Worm (Caenorhabditis elegans): ENCODE data around the gene C10E2.5.

DNA sequence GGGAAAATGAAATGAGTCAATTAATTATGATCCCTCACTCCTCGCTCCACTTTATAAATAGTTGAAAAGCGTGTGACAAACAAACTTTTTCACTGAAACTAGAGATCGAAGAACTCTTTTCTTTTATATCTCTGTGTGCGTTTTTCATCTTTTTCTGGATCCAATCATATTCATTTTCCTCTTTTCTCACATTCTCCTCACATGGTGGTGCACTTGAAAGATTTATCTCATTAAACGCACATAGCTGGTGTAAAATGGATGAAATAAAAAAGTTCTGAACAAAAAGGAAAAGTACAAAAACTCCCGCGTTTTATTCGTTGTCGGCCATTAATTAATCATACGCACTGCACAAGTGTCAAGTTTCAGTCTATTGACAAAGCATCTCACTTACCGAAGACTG, 2.2 kb downstream of the C10E2.5 start:
- TF ChIP-seq sptf-1 (tag; optimal IDR thresholded peaks at IDR 0.05) (no peak), C16A3.4 (tag; optimal IDR thresholded peaks at IDR 0.05) (no peak), ceh-90 (tag; optimal IDR thresholded peaks at IDR 0.05) (no peak), ama-1 (optimal IDR thresholded peaks at IDR 0.05) (no peak), sox-4 (tag; optimal IDR thresholded peaks at IDR 0.05) (no peak)
